Worm (Caenorhabditis elegans): ENCODE results near the gene gcy-18.

The gcy-18 gene

DNA sequence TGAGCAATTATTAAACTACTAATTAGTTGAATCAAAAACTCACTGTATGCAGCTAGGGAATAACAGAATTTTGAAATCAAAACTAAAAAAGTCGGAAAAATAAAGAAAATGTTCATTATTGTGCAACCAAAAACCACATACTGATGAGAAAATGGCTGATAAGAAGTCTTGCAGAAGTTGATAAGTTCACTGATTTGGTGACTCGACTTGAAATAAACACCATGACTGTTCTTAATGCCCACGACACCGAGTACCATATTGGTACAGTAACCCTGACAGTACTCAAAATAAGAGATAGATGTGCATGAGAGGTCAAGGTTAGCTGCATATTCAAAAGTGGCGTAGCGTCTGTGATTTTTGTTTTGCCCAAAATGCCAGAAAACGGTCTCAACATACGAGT, 26.1 kb downstream of the gcy-18 start:
- no peak for TF ChIP-seq C06A6.2 (GFP tag; conservative IDR thresholded peaks at IDR 0.05)

DNA sequence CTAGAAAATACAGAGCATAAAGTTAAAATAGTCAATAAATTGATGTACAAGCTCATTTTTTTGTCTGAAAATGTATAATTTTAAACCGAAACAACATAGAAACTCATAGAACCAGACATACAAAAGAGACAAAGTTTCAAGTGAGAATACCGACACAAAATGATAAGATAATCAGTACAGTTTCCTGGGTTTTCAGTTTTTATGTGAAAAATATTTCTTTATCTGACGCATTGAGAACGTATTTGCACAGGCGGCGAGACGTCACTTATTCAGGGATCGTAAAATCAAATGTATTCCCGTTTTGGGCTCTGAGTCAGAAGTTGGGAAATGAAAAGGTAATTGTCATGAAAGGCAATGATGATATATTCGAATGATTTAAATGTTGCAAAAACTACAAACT, 30.5 kb downstream of the gcy-18 start, which contains the start of gene K08D8.6:
Gene K08D8.6, minus strand, starts transcription at position 64 of the 400 bp plus-strand sequence.
- peak; percentile 87 for TF ChIP-seq nhr-80 (tag; optimal IDR thresholded peaks at IDR 0.05)
- peak; percentile 36 for TF ChIP-seq atf-7 (tag; optimal IDR thresholded peaks at IDR 0.05)
- no peak for TF ChIP-seq rcor-1 (GFP tag; IDR thresholded peaks at IDR 0.05)

DNA sequence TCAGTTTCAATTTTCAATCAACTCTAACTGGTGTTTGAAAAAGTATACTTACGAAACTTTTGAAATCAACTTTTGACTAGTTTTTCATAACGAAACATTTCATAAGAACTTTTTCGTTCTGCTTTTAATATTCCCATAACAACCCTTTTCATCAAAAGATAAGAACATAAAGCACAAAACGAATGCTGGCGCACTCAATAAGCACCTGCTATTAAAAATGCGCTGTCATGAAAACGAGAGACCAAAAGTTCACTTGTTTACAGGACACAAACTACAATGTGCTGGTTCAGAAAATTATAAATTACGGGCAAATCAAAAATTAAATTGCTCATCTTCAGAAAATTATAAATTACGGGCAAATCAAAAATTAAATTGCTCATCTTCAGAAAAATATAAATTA, 31.2 kb downstream of the gcy-18 start:
- no peak for TF ChIP-seq madf-8 (GFP tag; conservative IDR thresholded peaks at IDR 0.05)
- TF ChIP-seq hmg-1.2 (GFP tag; IDR thresholded peaks at IDR 0.05), result no peak
- no peak for TF ChIP-seq ztf-6 (GFP tag; IDR thresholded peaks at IDR 0.05)
- TF ChIP-seq tlf-1 (GFP tag; optimal IDR thresholded peaks at IDR 0.05), result no peak
- TF ChIP-seq cebp-1 (GFP tag; IDR thresholded peaks at IDR 0.05), result no peak
- peak; percentile 22 for TF ChIP-seq cebp-1 (tag; optimal IDR thresholded peaks at IDR 0.05)
- TF ChIP-seq xnd-1 (tag; optimal IDR thresholded peaks at IDR 0.05), result no peak
- no peak for TF ChIP-seq B0261.1 (tag; optimal IDR thresholded peaks at IDR 0.05)
- no peak for TF ChIP-seq ztf-25 (GFP tag; IDR thresholded peaks at IDR 0.05)

DNA sequence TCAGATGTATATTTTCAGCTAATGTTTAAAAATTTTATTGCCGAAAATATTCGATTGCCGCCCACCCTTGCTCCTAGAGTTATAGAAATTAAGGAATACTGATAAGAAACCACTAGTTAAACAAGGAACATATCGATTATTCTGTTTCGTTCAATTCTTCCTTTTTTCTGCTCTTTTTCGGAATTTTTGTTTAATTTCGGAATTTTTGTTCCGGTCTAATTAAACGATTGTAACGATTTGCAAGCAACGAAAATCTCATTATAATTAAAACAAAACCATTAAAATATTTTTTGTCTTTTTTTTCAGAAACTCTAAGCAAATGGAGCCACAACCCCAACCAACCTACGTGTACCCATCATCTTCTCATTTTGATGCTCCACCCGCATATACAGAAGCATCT, 32.3 kb downstream of the gcy-18 start, which contains the start of gene K08D8.1:
Gene K08D8.1, plus strand, starts transcription at position 301 of the 400 bp plus-strand sequence.
- TF ChIP-seq let-607 (tag; optimal IDR thresholded peaks at IDR 0.05) (no peak), lin-35 (GFP tag; optimal IDR thresholded peaks at IDR 0.05) (no peak), xnd-1 (tag; optimal IDR thresholded peaks at IDR 0.05) (no peak), akir-1 (GFP tag; optimal IDR thresholded peaks at IDR 0.05) (no peak), F23B12.7 (tag; optimal IDR thresholded peaks at IDR 0.05; ENCODE audit: insufficient read depth) (no peak), hlh-26 (GFP tag; conservative IDR thresholded peaks at IDR 0.05) (no peak), K12H6.12 (tag; optimal IDR thresholded peaks at IDR 0.05) (no peak), B0035.1 (tag; optimal IDR thresholded peaks at IDR 0.05) (no peak), ama-1 (optimal IDR thresholded peaks at IDR 0.05) (no peak), ama-1 (GFP tag; optimal IDR thresholded peaks at IDR 0.05) (no peak), him-1 (tag; optimal IDR thresholded peaks at IDR 0.05) (no peak), madf-3 (GFP tag; IDR thresholded peaks at IDR 0.05) (no peak)

DNA sequence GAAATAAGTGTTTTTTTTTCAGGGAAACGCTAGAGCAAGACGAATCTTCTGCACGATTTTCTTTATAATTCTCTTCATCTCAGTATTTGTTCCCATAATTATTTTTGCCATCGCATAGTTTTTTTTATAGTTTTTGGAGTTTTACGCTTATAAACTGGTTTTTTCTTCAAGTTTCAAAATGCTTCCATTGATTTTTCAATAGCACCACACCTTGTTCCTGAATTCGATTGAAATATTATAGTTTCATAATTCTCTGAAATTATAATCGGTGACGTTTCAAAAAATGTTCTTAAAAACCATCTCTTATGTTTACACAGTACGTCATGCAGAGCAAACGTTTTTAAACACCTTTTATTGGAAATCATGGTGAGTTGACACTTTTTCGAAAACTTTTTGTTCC, 33.3 kb downstream of the gcy-18 start, which contains the start of gene K08D8.12:
Gene K08D8.12, plus strand, starts transcription at position 301 of the 400 bp plus-strand sequence.
- no peak for TF ChIP-seq unc-62 (GFP tag; optimal IDR thresholded peaks at IDR 0.05)
- no peak for TF ChIP-seq lsl-1 (GFP tag; optimal IDR thresholded peaks at IDR 0.05)
- no peak for TF ChIP-seq dpl-1 (GFP tag; optimal IDR thresholded peaks at IDR 0.05)
- no peak for TF ChIP-seq ztf-26 (tag; optimal IDR thresholded peaks at IDR 0.05)
- no peak for TF ChIP-seq sptf-2 (GFP tag; optimal IDR thresholded peaks at IDR 0.05)
- no peak for TF ChIP-seq ceh-40 (GFP tag; IDR thresholded peaks at IDR 0.05)
- TF ChIP-seq aptf-2 (GFP tag; conservative IDR thresholded peaks at IDR 0.05), result no peak
- no peak for TF ChIP-seq sea-2 (GFP tag; IDR thresholded peaks at IDR 0.05)
- no peak for TF ChIP-seq ztf-18 (tag; optimal IDR thresholded peaks at IDR 0.05)
- TF ChIP-seq dox-1 (GFP tag; IDR thresholded peaks at IDR 0.05), result no peak
- TF ChIP-seq die-1 (tag; optimal IDR thresholded peaks at IDR 0.05), result no peak
- no peak for TF ChIP-seq ZK185.1 (tag; optimal IDR thresholded peaks at IDR 0.05; ENCODE audit: poor library complexity, severe bottlenecking)

Measured in whole organism, young adult.